Worm (Caenorhabditis elegans): ENCODE results near the gene citk-2.

- TF ChIP-seq fkh-10 (GFP tag; optimal IDR thresholded peaks at IDR 0.05) = no peak
- no peak for TF ChIP-seq pha-4 (tag; optimal IDR thresholded peaks at IDR 0.05)
- no peak for TF ChIP-seq rnt-1 (tag; optimal IDR thresholded peaks at IDR 0.05)
- TF ChIP-seq syd-9 (tag; optimal IDR thresholded peaks at IDR 0.05) = no peak
Observed at ce11 chrII:5003660-5004059, 4.3 kb downstream of the citk-2 start, which contains the start of gene F59A6.10.
